Worm (Caenorhabditis elegans): ENCODE measurements around the gene Y51A2A.4.

ce11 chrV:18299313-18299712 lies 8.6 kb downstream of the Y51A2A.4 start:
- TF ChIP-seq blmp-1 (tag; optimal IDR thresholded peaks at IDR 0.05; ENCODE audit: insufficient read depth) (no peak), zag-1 (tag; optimal IDR thresholded peaks at IDR 0.05) (no peak), lsy-2 (tag; optimal IDR thresholded peaks at IDR 0.05) (no peak), nhr-25 (tag; optimal IDR thresholded peaks at IDR 0.05) (no peak)

Data from whole organism, L2 larva.